Worm (Caenorhabditis elegans) whole organism, L2 larva: Measurements from ENCODE around the gene bus-18.
A peak's percentile ranks its signal among the peaks of the same experiment; 100 is the strongest.

Experiments used
- F13H6.1 ChIP-seq: sonication (generic microtip); optimal IDR thresholded peaks from 2 replicates; lab custom pipeline; 2016; ENCODE audit warnings: missing genetic modification characterization, missing compliant biosample characterization
- Y55F3AM.14 ChIP-seq: fragments of 200-800 bp; sonication (Bioruptor generic); optimal IDR thresholded peaks from 2 replicates; lab custom pipeline; 2018; ENCODE audit warnings: mild to moderate bottlenecking, missing genetic modification characterization, missing compliant biosample characterization
- alr-1 ChIP-seq: fragments of 150-350 bp; optimal IDR thresholded peaks from 2 replicates; lab custom pipeline; 2014; ENCODE audit warnings: missing biosample characterization, missing genetic modification characterization
- aly-2 ChIP-seq: fragments of 150-350 bp; optimal IDR thresholded peaks from 2 replicates; lab custom pipeline; 2014; ENCODE audit warnings: missing biosample characterization, missing genetic modification characterization
- ama-1 ChIP-seq: fragments of 150-350 bp; optimal IDR thresholded peaks from 2 replicates; lab custom pipeline; 2018; ENCODE audit warnings: inconsistent platforms
- blmp-1 ChIP-seq: sonication (generic microtip); optimal IDR thresholded peaks from 2 replicates; lab custom pipeline; 2017; ENCODE audit warnings: missing genetic modification characterization, mild to moderate bottlenecking, missing compliant biosample characterization, antibody characterized with exemption, moderate library complexity; ENCODE audit not compliant: insufficient read depth
- ceh-82 ChIP-seq: fragments of 150-350 bp; optimal IDR thresholded peaks from 2 replicates; lab custom pipeline; 2014; ENCODE audit warnings: missing biosample characterization, missing genetic modification characterization
- crh-2 ChIP-seq: sonication (generic microtip); optimal IDR thresholded peaks from 2 replicates; lab custom pipeline; 2017; ENCODE audit warnings: missing biosample characterization, missing genetic modification characterization
- dmd-4 ChIP-seq: sonication (generic microtip); optimal IDR thresholded peaks from 2 replicates; lab custom pipeline; 2017; ENCODE audit warnings: missing biosample characterization, missing genetic modification characterization
- egl-27 ChIP-seq: sonication (generic microtip); optimal IDR thresholded peaks from 3 replicates; lab custom pipeline; 2017; ENCODE audit warnings: missing biosample characterization, missing genetic modification reagents, missing genetic modification characterization
- elt-3 ChIP-seq: sonication (generic microtip); optimal IDR thresholded peaks from 2 replicates; lab custom pipeline; 2017; ENCODE audit warnings: missing biosample characterization, missing genetic modification characterization
- fos-1 ChIP-seq: fragments of 150-350 bp; optimal IDR thresholded peaks from 2 replicates; lab custom pipeline; 2014; ENCODE audit warnings: missing biosample characterization, missing genetic modification characterization
- lin-11 ChIP-seq: fragments of 150-350 bp; sonication (generic microtip); optimal IDR thresholded peaks from 2 replicates; lab custom pipeline; 2014; ENCODE audit warnings: missing biosample characterization, missing genetic modification characterization, inconsistent platforms, mixed read lengths
- lin-13 ChIP-seq: fragments of 150-350 bp; optimal IDR thresholded peaks from 2 replicates; lab custom pipeline; 2014; ENCODE audit warnings: missing biosample characterization, missing genetic modification reagents, missing genetic modification characterization
- lsy-2 ChIP-seq, 2 experiments: fragments of 150-350 bp in 1 of 2; sonication (generic microtip) in 1 of 2; optimal IDR thresholded peaks; 2 replicates each; lab custom pipeline; 2014 to 2017; ENCODE audit warnings: missing biosample characterization in 2 of 2, missing genetic modification characterization in 2 of 2
- mdl-1 ChIP-seq, 2 experiments: fragments of 150-350 bp in 1 of 2; sonication (generic microtip) in 1 of 2; optimal IDR thresholded peaks; 2 replicates each; lab custom pipeline; 2017; ENCODE audit warnings: missing biosample characterization in 2 of 2, missing genetic modification characterization in 2 of 2
- nhr-11 ChIP-seq: fragments of 150-350 bp; optimal IDR thresholded peaks from 2 replicates; lab custom pipeline; 2014; ENCODE audit warnings: missing biosample characterization, missing genetic modification characterization
- nhr-21 ChIP-seq: fragments of 150-350 bp; optimal IDR thresholded peaks from 2 replicates; lab custom pipeline; 2014; ENCODE audit warnings: missing biosample characterization, missing genetic modification characterization
- nhr-237 ChIP-seq: fragments of 150-350 bp; optimal IDR thresholded peaks from 2 replicates; lab custom pipeline; 2014; ENCODE audit warnings: missing biosample characterization, missing genetic modification characterization
- nhr-77 ChIP-seq: fragments of 150-350 bp; optimal IDR thresholded peaks from 2 replicates; lab custom pipeline; 2014; ENCODE audit warnings: missing biosample characterization, missing genetic modification characterization
- peb-1 ChIP-seq: fragments of 150-350 bp; optimal IDR thresholded peaks from 2 replicates; lab custom pipeline; 2014; ENCODE audit warnings: missing biosample characterization, missing genetic modification characterization
- sem-4 ChIP-seq: fragments of 150-350 bp; optimal IDR thresholded peaks from 2 replicates; lab custom pipeline; 2014; ENCODE audit warnings: missing biosample characterization, missing genetic modification reagents, missing genetic modification characterization
- skn-1 ChIP-seq: sonication (generic microtip); optimal IDR thresholded peaks from 2 replicates; lab custom pipeline; 2017; ENCODE audit warnings: missing biosample characterization, missing genetic modification characterization
- sma-9 ChIP-seq, 2 experiments: fragments of 150-350 bp in 1 of 2; sonication (generic microtip) in 1 of 2; optimal IDR thresholded peaks; 2 replicates each; lab custom pipeline; 2014 to 2016; ENCODE audit warnings: missing genetic modification characterization in 2 of 2, mild to moderate bottlenecking in 1 of 2, missing biosample characterization in 1 of 2, missing compliant biosample characterization in 1 of 2, missing genetic modification reagents in 1 of 2, moderate library complexity in 1 of 2
- unc-39 ChIP-seq: fragments of 150-350 bp; optimal IDR thresholded peaks from 2 replicates; lab custom pipeline; 2014; ENCODE audit warnings: missing biosample characterization, missing genetic modification characterization
- unc-55 ChIP-seq: fragments of 150-350 bp; sonication (generic microtip); optimal IDR thresholded peaks from 3 replicates; lab custom pipeline; 2014; ENCODE audit warnings: missing biosample characterization, missing genetic modification reagents, missing genetic modification characterization
- ztf-1 ChIP-seq: fragments of 200-800 bp; sonication (Bioruptor generic); conservative IDR thresholded peaks from 2 replicates; pipeline ENCODE4 v1.3.6; 2022; ENCODE audit warnings: missing genetic modification characterization, missing compliant biosample characterization
- ztf-4 ChIP-seq: fragments of 150-350 bp; optimal IDR thresholded peaks from 2 replicates; lab custom pipeline; 2014; ENCODE audit warnings: missing biosample characterization, missing genetic modification characterization

bus-18 gene

DNA sequence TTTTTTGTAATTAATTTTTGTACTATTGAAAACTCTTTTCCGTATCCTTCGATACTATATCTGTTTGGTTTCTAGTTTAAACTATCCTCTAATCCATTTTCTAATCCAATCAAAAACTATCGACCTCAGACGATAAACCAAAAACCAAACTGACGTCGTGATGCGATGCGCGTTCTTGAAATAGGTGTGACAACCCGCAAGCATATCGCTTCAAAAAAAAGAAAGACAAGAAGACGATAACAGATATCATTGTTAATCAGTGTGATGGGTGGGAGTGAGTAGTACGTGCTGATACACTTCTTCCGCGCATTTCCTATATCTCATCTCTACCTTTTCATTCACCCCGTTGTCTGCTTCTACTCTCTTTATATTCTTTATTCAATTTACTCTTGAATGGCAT lies 33.7 kb upstream of the bus-18 start, which contains the start of gene T04F3.1:
TSS of gene T04F3.1 (plus strand) at position 246 of the 400 bp plus-strand sequence.
- peak; percentile 41 for TF ChIP-seq nhr-21 (tag; lab: Kevin White, UChicago)
- peak; percentile 75 for TF ChIP-seq sma-9 (GFP tag; optimal IDR thresholded peaks at IDR 0.05; lab: Kevin White, UChicago)
- no peak for TF ChIP-seq sma-9 (tag; optimal IDR thresholded peaks at IDR 0.05; lab: Kevin White, UChicago)
- no peak for TF ChIP-seq skn-1

DNA sequence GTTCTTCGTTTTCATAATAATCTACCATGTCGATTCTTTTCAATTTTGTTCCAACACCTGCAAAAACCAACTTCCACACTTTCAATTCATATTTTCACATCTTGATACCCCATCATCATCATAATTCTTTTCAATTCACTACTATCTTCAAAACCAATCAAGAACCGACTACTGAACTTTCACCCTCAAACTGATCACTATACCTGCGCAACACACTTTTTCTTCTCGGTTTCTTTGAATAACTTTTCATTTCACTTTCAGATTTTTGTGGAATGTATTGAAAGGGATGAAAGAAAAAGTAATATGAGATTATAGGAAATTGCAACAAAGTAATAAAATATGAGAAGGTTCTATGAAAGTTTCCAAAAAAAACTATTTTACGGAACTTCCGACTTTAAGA lies 32.4 kb upstream of the bus-18 start:
- peak; percentile 69 for TF ChIP-seq blmp-1
- TF ChIP-seq F13H6.1: no peak

DNA sequence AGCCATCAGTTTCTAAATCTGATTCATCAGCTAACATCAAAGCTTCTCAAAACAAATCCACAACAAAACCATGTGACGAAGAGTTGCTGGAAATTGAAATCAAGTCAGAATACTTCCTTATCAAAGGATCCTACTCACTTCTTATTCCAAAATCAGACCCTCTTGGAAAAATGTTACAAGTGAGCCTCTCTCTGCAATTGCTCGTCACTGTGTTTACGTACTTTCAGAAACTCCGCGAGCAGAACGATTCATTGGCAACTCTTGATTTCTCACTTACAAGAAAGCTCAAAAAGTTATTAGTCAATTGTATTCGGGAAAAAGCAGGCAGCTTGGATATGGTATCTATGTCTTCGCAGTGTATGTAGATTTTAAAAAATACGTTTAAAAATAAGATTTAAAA lies 22.0 kb upstream of the bus-18 start:
- TF ChIP-seq alr-1: no peak
- no peak for TF ChIP-seq unc-39 (tag; lab: Kevin White, UChicago)
- TF ChIP-seq mdl-1 (tag; optimal IDR thresholded peaks at IDR 0.05; lab: Kevin White, UChicago): no peak
- TF ChIP-seq dmd-4 (tag; lab: Kevin White, UChicago): no peak

DNA sequence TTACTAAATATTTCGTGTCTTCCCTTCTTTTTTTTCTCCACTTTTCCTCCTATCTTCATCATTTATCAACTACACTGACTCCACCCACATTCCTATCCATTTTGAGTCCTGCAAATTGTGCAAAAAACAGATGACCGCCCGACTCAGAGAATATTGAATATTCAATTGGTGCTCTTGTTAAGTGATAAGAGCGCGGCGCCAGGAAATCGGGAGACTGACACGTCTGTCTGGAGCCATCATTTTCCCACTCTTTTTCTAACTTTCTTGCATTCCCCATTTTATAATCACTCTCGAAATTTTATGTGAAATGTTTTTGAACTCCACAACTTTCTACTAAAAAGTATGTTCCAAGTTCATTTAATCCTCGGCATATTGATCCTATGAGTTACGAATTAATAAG lies 17.7 kb upstream of the bus-18 start:
- TF ChIP-seq sma-9 (GFP tag; optimal IDR thresholded peaks at IDR 0.05; lab: Kevin White, UChicago) (peak; percentile 2), sma-9 (tag; optimal IDR thresholded peaks at IDR 0.05; lab: Kevin White, UChicago) (no peak), nhr-11 (tag; lab: Kevin White, UChicago) (no peak), Y55F3AM.14 (GFP tag; lab: Kevin White, UChicago) (no peak), fos-1 (tag; lab: Kevin White, UChicago) (peak; percentile 57), lin-13 (no peak), alr-1 (no peak), aly-2 (no peak), elt-3 (tag; lab: Kevin White, UChicago) (no peak)

DNA sequence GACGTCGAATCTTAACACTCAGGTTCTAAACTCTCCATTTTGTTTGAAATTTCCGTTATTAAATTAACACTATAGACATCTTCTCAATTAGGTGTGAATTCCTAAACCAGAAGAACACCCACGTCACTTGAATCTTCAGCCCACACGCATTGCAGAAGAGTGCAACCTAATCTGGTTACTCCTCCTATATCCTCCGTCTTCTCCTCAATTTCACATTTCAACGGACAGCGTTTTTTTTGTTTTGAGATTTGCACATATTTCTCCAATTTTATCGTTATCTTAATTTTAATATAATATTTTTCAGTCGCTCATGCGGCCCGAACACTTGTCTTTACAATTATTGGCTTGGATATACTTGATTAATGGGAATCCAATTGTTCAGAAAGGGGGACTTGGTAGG lies 16.2 kb upstream of the bus-18 start, which contains the start of gene smoc-1:
TSS of gene smoc-1 (plus strand) at position 301 of the 400 bp plus-strand sequence.
- TF ChIP-seq skn-1: no peak
- no peak for TF ChIP-seq ztf-4
- no peak for TF ChIP-seq egl-27 (tag; lab: Kevin White, UChicago)
- TF ChIP-seq sem-4 (tag; lab: Kevin White, UChicago): no peak
- no peak for TF ChIP-seq lin-11 (tag; lab: Kevin White, UChicago)
- TF ChIP-seq unc-55: no peak
- no peak for TF ChIP-seq nhr-77 (tag; lab: Kevin White, UChicago)
- TF ChIP-seq ceh-82: no peak
- TF ChIP-seq nhr-237: no peak
- TF ChIP-seq ama-1 (lab: Kevin White, UChicago): no peak
- TF ChIP-seq unc-39 (tag; lab: Kevin White, UChicago): no peak
- no peak for TF ChIP-seq blmp-1

DNA sequence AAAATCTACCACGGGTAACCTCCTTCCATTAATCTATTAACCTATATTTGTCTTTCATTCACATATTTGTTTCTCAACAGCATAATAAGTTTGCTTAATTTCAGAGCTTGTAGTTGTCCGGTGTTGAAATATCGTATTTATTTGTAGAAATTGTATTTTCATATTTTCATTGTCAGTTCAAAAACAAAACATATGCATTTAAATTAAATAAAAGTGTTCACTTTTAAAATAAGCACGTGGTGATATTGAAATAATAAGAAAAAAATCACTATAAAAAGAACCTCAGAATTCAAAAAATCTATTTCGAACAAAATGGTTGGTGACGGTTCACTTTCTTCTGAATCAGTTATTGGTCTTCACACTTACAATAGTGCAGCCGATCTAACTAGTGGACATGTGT lies 14.9 kb upstream of the bus-18 start, which contains the start of gene T04F3.3:
TSS of gene T04F3.3 (plus strand) at position 301 of the 400 bp plus-strand sequence.
- no peak for TF ChIP-seq egl-27 (tag; lab: Kevin White, UChicago)

DNA sequence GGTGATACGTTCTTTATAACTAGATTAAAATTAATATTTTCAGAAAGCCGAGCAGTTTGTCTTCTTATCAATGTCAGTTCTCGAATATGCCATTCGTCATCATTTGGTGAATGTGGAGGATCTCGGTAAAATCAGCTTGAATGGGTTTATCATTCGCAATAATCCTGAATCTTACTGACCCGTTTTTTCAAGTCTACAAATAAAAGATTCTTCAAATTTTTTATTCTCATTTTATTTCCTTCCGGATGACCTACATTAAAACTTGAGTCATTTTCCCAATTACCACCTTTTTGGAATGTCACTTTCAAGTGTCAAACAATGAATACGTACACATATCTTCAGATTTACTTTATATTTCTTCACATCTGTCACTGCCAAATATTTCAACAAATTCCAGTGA lies 13.1 kb upstream of the bus-18 start, which contains the start of gene T04F3.5:
TSS of gene T04F3.5 (plus strand) at position 301 of the 400 bp plus-strand sequence.
- TF ChIP-seq F13H6.1: no peak
- no peak for TF ChIP-seq aly-2
- no peak for TF ChIP-seq alr-1
- no peak for TF ChIP-seq nhr-11 (tag; lab: Kevin White, UChicago)
- no peak for TF ChIP-seq ztf-1
- no peak for TF ChIP-seq crh-2
- TF ChIP-seq, all 48 proteins: peak for 0

DNA sequence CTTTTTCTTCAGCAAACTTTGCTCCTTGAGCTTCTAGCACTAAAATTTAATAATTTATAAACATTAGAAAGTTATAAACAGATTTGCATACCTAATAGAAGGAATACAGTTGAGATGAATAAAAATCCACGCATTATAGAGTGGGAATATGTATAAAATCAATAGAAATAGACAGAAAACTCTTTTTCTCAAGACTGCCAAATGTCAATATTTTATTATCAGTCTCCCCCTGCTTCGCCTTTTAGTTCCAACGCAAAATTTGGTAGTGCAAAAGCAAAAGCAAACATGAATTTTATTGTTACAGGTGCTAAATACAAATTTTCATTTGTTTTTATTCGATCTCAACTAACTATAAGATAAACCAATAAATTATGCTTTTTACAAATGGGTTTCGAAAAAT lies 10.7 kb upstream of the bus-18 start, which contains the start of gene T04F3.4:
TSS of gene T04F3.4 (minus strand) at position 187 of the 400 bp plus-strand sequence.
- TF ChIP-seq nhr-77 (tag; lab: Kevin White, UChicago) (no peak), fos-1 (tag; lab: Kevin White, UChicago) (no peak), sma-9 (GFP tag; optimal IDR thresholded peaks at IDR 0.05; lab: Kevin White, UChicago) (no peak), sma-9 (tag; optimal IDR thresholded peaks at IDR 0.05; lab: Kevin White, UChicago) (no peak), peb-1 (no peak), lsy-2 (tag; optimal IDR thresholded peaks at IDR 0.05; lab: Kevin White, UChicago) (peak in 1 of 2 experiments; percentile 22)
